Fruit fly (Drosophila melanogaster): ENCODE measurements around the gene VhaAC45RP.

DNA sequence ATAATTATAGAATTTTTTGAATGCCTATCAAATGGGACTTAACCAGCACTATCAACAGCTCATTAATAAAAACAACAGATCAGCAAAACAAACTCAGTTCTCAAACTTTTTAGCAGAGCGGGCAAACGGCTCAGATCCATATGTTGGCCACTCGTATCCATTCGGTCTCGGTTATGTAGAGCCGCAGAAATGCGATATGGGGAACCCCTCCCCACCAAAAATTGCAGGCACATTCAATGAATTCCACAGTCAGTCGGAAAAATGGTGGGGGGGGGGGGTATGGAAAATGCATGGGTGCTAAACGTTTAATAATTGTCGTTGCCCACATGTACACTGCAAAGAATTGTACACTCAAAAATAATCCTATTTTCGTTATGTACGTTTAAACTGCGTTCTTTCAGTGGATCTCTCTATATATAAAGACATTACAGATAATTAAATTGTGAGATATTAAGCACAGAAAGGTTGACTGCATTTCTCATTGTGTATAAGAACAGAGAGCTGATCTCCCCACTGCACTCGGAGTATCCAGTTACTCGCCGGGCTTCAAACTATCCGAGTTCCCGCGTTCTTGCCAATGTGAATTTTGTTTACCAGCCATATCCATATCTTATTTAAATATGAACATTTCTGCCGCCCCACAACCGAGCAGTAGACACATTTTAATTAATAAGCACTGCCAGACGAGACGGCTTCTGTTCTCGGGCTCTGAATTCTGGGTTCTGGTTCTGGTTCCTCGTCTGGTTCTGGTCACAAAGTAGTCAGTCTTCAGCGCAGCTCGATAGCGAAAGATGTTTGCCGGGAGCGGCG, 14.7 kb downstream of the VhaAC45RP start, which contains the start of gene CG15529:
- TF ChIP-seq insv (optimal IDR thresholded peaks at IDR 0.05) = no peak
- no peak for TF ChIP-seq Myc (optimal IDR thresholded peaks at IDR 0.05)
- no peak for TF ChIP-seq h (optimal IDR thresholded peaks at IDR 0.05)

Measured in Kc167 (cell line).